Fruit fly (Drosophila melanogaster): ENCODE measurements around the gene CG11151.
A peak's percentile ranks its signal among the peaks of the same experiment; 100 is the strongest.

CG11151 gene

dm6 chrX:13739411-13739888 is at the start of gene CG11151 (continued):
- TF ChIP-seq CG42726 (GFP tag; IDR thresholded peaks at IDR 0.05; ENCODE audit: partially characterized antibody): peak; percentile 51; the same call in 1 of the 2 replicates
- peak; percentile 86 for TF ChIP-seq ap (GFP tag; IDR thresholded peaks at IDR 0.05)
- peak; percentile 96 for TF ChIP-seq CG7556 (GFP tag; optimal IDR thresholded peaks at IDR 0.05)
- peak; percentile 94 for TF ChIP-seq odd (GFP tag; optimal IDR thresholded peaks at IDR 0.05)
- TF ChIP-seq CG9876 (GFP tag; optimal IDR thresholded peaks at IDR 0.05): peak; percentile 93
- TF ChIP-seq h (optimal IDR thresholded peaks at IDR 0.05): no peak
- no peak for TF ChIP-seq cg (GFP tag; optimal IDR thresholded peaks at IDR 0.05)
- TF ChIP-seq HmgD (GFP tag; optimal IDR thresholded peaks at IDR 0.05): peak; percentile 93
- TF ChIP-seq zen2 (GFP tag; IDR thresholded peaks at IDR 0.05; ENCODE audit: partially characterized antibody): no peak; the same call in 2 of the 3 replicates
- peak; percentile 97 for TF ChIP-seq CG10209 (GFP tag; optimal IDR thresholded peaks at IDR 0.05)
- no peak for TF ChIP-seq yki (optimal IDR thresholded peaks at IDR 0.05)
- peak; percentile 95 for TF ChIP-seq Six4 (GFP tag; optimal IDR thresholded peaks at IDR 0.05)
- TF ChIP-seq Dip3 (GFP tag; optimal IDR thresholded peaks at IDR 0.05): peak; percentile 95
- peak; percentile 76; the same call in 1 of the 3 replicates for TF ChIP-seq hb (GFP tag; IDR thresholded peaks at IDR 0.05; ENCODE audit: partially characterized antibody)
- TF ChIP-seq ssp (GFP tag; IDR thresholded peaks at IDR 0.05): peak; percentile 85
- peak; percentile 89 for TF ChIP-seq bowl (GFP tag; IDR thresholded peaks at IDR 0.05)
- peak; percentile 94 for TF ChIP-seq CG4328 (GFP tag; optimal IDR thresholded peaks at IDR 0.05)
- TF ChIP-seq Antp (GFP tag; optimal IDR thresholded peaks at IDR 0.05): peak; percentile 98
- peak; percentile 95 for TF ChIP-seq Abd-B (GFP tag; optimal IDR thresholded peaks at IDR 0.05)
- TF ChIP-seq Gsc (GFP tag; IDR thresholded peaks at IDR 0.05): no peak; the same call in 1 of the 2 replicates
- TF ChIP-seq ftz-f1 (GFP tag; optimal IDR thresholded peaks at IDR 0.05): no peak
- peak; percentile 94 for TF ChIP-seq CG14050 (GFP tag; IDR thresholded peaks at IDR 0.05)
- TF ChIP-seq slp2 (GFP tag; optimal IDR thresholded peaks at IDR 0.05): peak; percentile 94
- peak; percentile 95 for TF ChIP-seq Atf3 (GFP tag; optimal IDR thresholded peaks at IDR 0.05)
- peak; percentile 92 for TF ChIP-seq nau (GFP tag; optimal IDR thresholded peaks at IDR 0.05)
- peak; percentile 95 for TF ChIP-seq tx (GFP tag; optimal IDR thresholded peaks at IDR 0.05)
- no peak for TF ChIP-seq Tbp (GFP tag; optimal IDR thresholded peaks at IDR 0.05)
- peak; percentile 96 for TF ChIP-seq Atf-2 (GFP tag; optimal IDR thresholded peaks at IDR 0.05)
- TF ChIP-seq NK7.1 (GFP tag; optimal IDR thresholded peaks at IDR 0.05): peak; percentile 93
- TF ChIP-seq CG10274 (GFP tag; optimal IDR thresholded peaks at IDR 0.05): peak; percentile 86
- peak; percentile 95 for TF ChIP-seq mirr (GFP tag; optimal IDR thresholded peaks at IDR 0.05)
- TF ChIP-seq CG11093 (GFP tag; IDR thresholded peaks at IDR 0.05): peak; percentile 85
- TF ChIP-seq wek (GFP tag; optimal IDR thresholded peaks at IDR 0.05): peak; percentile 92
- peak; percentile 88 for TF ChIP-seq CG8281 (tag; optimal IDR thresholded peaks at IDR 0.05)
- TF ChIP-seq Stat92E (GFP tag; optimal IDR thresholded peaks at IDR 0.05): peak in 1 of 3 experiments; percentile 92
- TF ChIP-seq tup (GFP tag; optimal IDR thresholded peaks at IDR 0.05): peak; percentile 92
- peak; percentile 91 for TF ChIP-seq Optix (GFP tag; IDR thresholded peaks at IDR 0.05)
- peak; percentile 95 for TF ChIP-seq CG10654 (GFP tag; optimal IDR thresholded peaks at IDR 0.05)
- peak; percentile 92 for TF ChIP-seq CG3847 (GFP tag; IDR thresholded peaks at IDR 0.05)
- TF ChIP-seq CG13894 (tag; optimal IDR thresholded peaks at IDR 0.05): peak; percentile 97
- peak; percentile 95 for TF ChIP-seq CG13624 (GFP tag; optimal IDR thresholded peaks at IDR 0.05)
- TF ChIP-seq CG15011 (GFP tag; optimal IDR thresholded peaks at IDR 0.05): peak; percentile 93
- peak; percentile 95 for TF ChIP-seq vfl (GFP tag; optimal IDR thresholded peaks at IDR 0.05)
- TF ChIP-seq CG3407 (GFP tag; optimal IDR thresholded peaks at IDR 0.05): peak; percentile 94
- peak; percentile 95 for TF ChIP-seq CG1647 (GFP tag; optimal IDR thresholded peaks at IDR 0.05)
- TF ChIP-seq CG8089 (GFP tag; optimal IDR thresholded peaks at IDR 0.05): peak; percentile 96
- TF ChIP-seq CG4707 (GFP tag; optimal IDR thresholded peaks at IDR 0.05): peak; percentile 100
- TF ChIP-seq CG34376 (GFP tag; optimal IDR thresholded peaks at IDR 0.05): peak; percentile 97
- peak; percentile 97 for TF ChIP-seq CG18262 (tag; optimal IDR thresholded peaks at IDR 0.05)
- peak; percentile 97 for TF ChIP-seq pho (GFP tag; optimal IDR thresholded peaks at IDR 0.05)
- peak; percentile 70 for TF ChIP-seq CG14965 (GFP tag; optimal IDR thresholded peaks at IDR 0.05; ENCODE audit: borderline replicate concordance)
